Worm (Caenorhabditis elegans) whole organism, L1 larva: ENCODE measurements around the gene cyp-33E1.

Source experiments
- C04F5.9 ChIP-seq: sonication (generic microtip); optimal IDR thresholded peaks from 2 replicates; lab custom pipeline; 2016; ENCODE audit warnings: missing genetic modification characterization, missing compliant biosample characterization
- C16A3.4 ChIP-seq: fragments of 150-350 bp; optimal IDR thresholded peaks from 2 replicates; lab custom pipeline; 2014; ENCODE audit warnings: missing biosample characterization, missing genetic modification characterization
- Y116A8C.19 ChIP-seq: sonication (generic microtip); optimal IDR thresholded peaks from 2 replicates; lab custom pipeline; 2016; ENCODE audit warnings: missing compliant biosample characterization, missing genetic modification characterization, borderline replicate concordance
- aly-2 ChIP-seq: fragments of 150-350 bp; optimal IDR thresholded peaks from 2 replicates; lab custom pipeline; 2014; ENCODE audit warnings: missing biosample characterization, missing genetic modification characterization
- ama-1 ChIP-seq: fragments of 150-350 bp; optimal IDR thresholded peaks from 2 replicates; lab custom pipeline; 2014
- blmp-1 ChIP-seq: fragments of 150-350 bp; optimal IDR thresholded peaks from 2 replicates; lab custom pipeline; 2014; ENCODE audit warnings: missing biosample characterization, missing genetic modification characterization
- ceh-63 ChIP-seq: fragments of 200-800 bp; sonication (Bioruptor generic); optimal IDR thresholded peaks from 2 replicates; lab custom pipeline; 2018; ENCODE audit warnings: mild to moderate bottlenecking, missing genetic modification characterization, missing compliant biosample characterization
- efl-1 ChIP-seq, 4 experiments: fragments of 150-350 bp; optimal IDR thresholded peaks in 3 of 4; peaks in 1 of 4; 1 replicate in 1 of 4; 2 replicates in 3 of 4; lab custom pipeline; 2014; ENCODE audit warnings: missing biosample characterization in 2 of 4, missing genetic modification characterization in 2 of 4, missing genetic modification reagents in 2 of 4
- egl-27 ChIP-seq, 2 experiments: fragments of 150-350 bp in 1 of 2; sonication (generic microtip); optimal IDR thresholded peaks; 3 replicates each; lab custom pipeline; 2017 to 2018; ENCODE audit warnings: missing biosample characterization in 2 of 2, missing genetic modification characterization in 2 of 2, missing genetic modification reagents in 2 of 2
- elt-2 ChIP-seq: sonication (generic microtip); optimal IDR thresholded peaks from 2 replicates; lab custom pipeline; 2016; ENCODE audit warnings: missing genetic modification characterization, mild to moderate bottlenecking, inconsistent platforms, missing compliant biosample characterization, missing genetic modification reagents
- hlh-4 ChIP-seq: sonication (generic microtip); optimal IDR thresholded peaks from 2 replicates; lab custom pipeline; 2016; ENCODE audit warnings: mild to moderate bottlenecking, missing genetic modification characterization, missing compliant biosample characterization
- irx-1 ChIP-seq: sonication (generic microtip); optimal IDR thresholded peaks from 2 replicates; lab custom pipeline; 2016; ENCODE audit warnings: missing genetic modification characterization, missing compliant biosample characterization
- isw-1 ChIP-seq: fragments of 200-800 bp; sonication (Bioruptor generic); IDR thresholded peaks from 2 replicates; pipeline ENCODE4 v1.3.6; 2022; ENCODE audit warnings: missing genetic modification characterization, missing compliant biosample characterization
- lin-35 ChIP-seq, 2 experiments: fragments of 150-350 bp; optimal IDR thresholded peaks; 2 replicates each; lab custom pipeline; 2014; ENCODE audit warnings: missing biosample characterization in 2 of 2, missing genetic modification characterization in 2 of 2, missing genetic modification reagents in 2 of 2
- mdl-1 ChIP-seq, 2 experiments: fragments of 150-350 bp; optimal IDR thresholded peaks; 2 replicates each; lab custom pipeline; 2014 to 2017; ENCODE audit warnings: missing biosample characterization in 2 of 2, missing genetic modification characterization in 2 of 2, inconsistent platforms in 1 of 2
- mef-2 ChIP-seq: fragments of 150-350 bp; optimal IDR thresholded peaks from 2 replicates; lab custom pipeline; 2014; ENCODE audit warnings: missing biosample characterization, missing genetic modification characterization
- nhr-11 ChIP-seq: fragments of 150-350 bp; optimal IDR thresholded peaks from 2 replicates; lab custom pipeline; 2014; ENCODE audit warnings: missing biosample characterization, missing genetic modification characterization
- nhr-71 ChIP-seq: sonication (generic microtip); optimal IDR thresholded peaks from 2 replicates; lab custom pipeline; 2016; ENCODE audit warnings: mild to moderate bottlenecking, missing genetic modification characterization, moderate library complexity, missing compliant biosample characterization
- nhr-76 ChIP-seq: sonication (generic microtip); optimal IDR thresholded peaks from 2 replicates; lab custom pipeline; 2017; ENCODE audit warnings: missing biosample characterization, missing genetic modification characterization
- nhr-77 ChIP-seq: fragments of 150-350 bp; optimal IDR thresholded peaks from 2 replicates; lab custom pipeline; 2014; ENCODE audit warnings: missing biosample characterization, missing genetic modification characterization
- nhr-85 ChIP-seq: sonication (generic microtip); peaks from one replicate; lab custom pipeline; 2016; ENCODE audit warnings: missing genetic modification characterization, inconsistent platforms, missing compliant biosample characterization
- nhr-90 ChIP-seq: sonication (generic microtip); optimal IDR thresholded peaks from 2 replicates; lab custom pipeline; 2016; ENCODE audit warnings: mild to moderate bottlenecking, missing genetic modification characterization, missing compliant biosample characterization; ENCODE audit not compliant: poor library complexity
- pax-3 ChIP-seq: fragments of 200-800 bp; sonication (Bioruptor generic); optimal IDR thresholded peaks from 2 replicates; lab custom pipeline; 2018; ENCODE audit warnings: mild to moderate bottlenecking, missing genetic modification characterization, moderate library complexity, missing compliant biosample characterization
- skn-1 ChIP-seq: fragments of 150-350 bp; optimal IDR thresholded peaks from 2 replicates; lab custom pipeline; 2014; ENCODE audit warnings: missing biosample characterization, missing genetic modification characterization
- snu-23 ChIP-seq: sonication (generic microtip); optimal IDR thresholded peaks from 2 replicates; lab custom pipeline; 2016; ENCODE audit warnings: missing genetic modification characterization, missing compliant biosample characterization
- swsn-7 ChIP-seq: sonication (generic microtip); optimal IDR thresholded peaks from 2 replicates; lab custom pipeline; 2016; ENCODE audit warnings: missing genetic modification characterization, missing compliant biosample characterization
- unc-62 ChIP-seq: fragments of 150-350 bp; optimal IDR thresholded peaks from 2 replicates; lab custom pipeline; 2014; ENCODE audit warnings: missing biosample characterization, missing genetic modification reagents, missing genetic modification characterization
- vab-15 ChIP-seq: sonication (generic microtip); optimal IDR thresholded peaks from 2 replicates; lab custom pipeline; 2017; ENCODE audit warnings: missing genotype, mild to moderate bottlenecking, missing genetic modification characterization, missing compliant biosample characterization
- zip-4 ChIP-seq: fragments of 200-800 bp; sonication (Bioruptor generic); optimal IDR thresholded peaks from 2 replicates; lab custom pipeline; 2018; ENCODE audit warnings: mild to moderate bottlenecking, missing genetic modification characterization, moderate library complexity, missing compliant biosample characterization

The cyp-33E1 gene

DNA sequence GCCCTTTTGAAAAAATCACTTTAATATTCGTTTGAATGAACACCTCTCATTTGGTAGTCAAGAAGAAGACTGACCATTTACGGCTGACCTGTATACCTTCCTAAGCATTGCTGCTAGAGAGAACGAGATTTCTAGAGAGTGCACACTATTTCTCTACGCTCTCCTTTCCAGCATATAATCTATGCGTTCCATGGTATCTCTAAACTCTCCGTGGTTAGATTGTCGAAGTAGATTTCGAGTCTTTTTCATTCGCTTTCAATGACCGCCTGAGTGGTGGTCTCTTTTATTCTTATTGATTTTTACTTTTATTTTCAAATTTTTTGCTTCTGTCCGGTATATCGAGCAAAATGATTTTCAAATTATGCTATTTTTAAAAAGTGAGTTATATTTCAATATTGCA is 50.9 kb downstream of the cyp-33E1 start (continued):
- TF ChIP-seq egl-27 (tag; optimal IDR thresholded peaks at IDR 0.05; lab: Kevin White, UChicago) (no peak), pax-3 (tag; lab: Kevin White, UChicago) (no peak), isw-1 (GFP tag; lab: Robert Waterston, UW) (no peak), nhr-11 (tag; lab: Kevin White, UChicago) (no peak), nhr-85 (tag; lab: Kevin White, UChicago) (peak; percentile 19), C04F5.9 (no peak), Y116A8C.19 (tag; lab: Kevin White, UChicago) (no peak), hlh-4 (tag; lab: Kevin White, UChicago) (no peak), efl-1 (optimal IDR thresholded peaks at IDR 0.05; lab: Kevin White, UChicago) (peak; percentile 63 to 82), efl-1 (GFP tag; optimal IDR thresholded peaks at IDR 0.05 in 1 of 2; lab: Kevin White, UChicago) (peak in 1 of 2 experiments; percentile 12), elt-2 (tag; lab: Kevin White, UChicago) (no peak), nhr-77 (tag; lab: Kevin White, UChicago) (no peak), nhr-71 (tag; lab: Kevin White, UChicago) (peak; percentile 40), mef-2 (tag; lab: Kevin White, UChicago) (no peak), snu-23 (GFP tag; lab: Kevin White, UChicago) (peak; percentile 48), blmp-1 (tag; lab: Kevin White, UChicago) (peak; percentile 86), swsn-7 (tag; lab: Kevin White, UChicago) (peak; percentile 14)

ce11 chrIV:8595767-8596166 is 52.6 kb downstream of the cyp-33E1 start, which contains the start of gene clec-181:
TSS of gene clec-181 (plus strand) at chrIV:8596067.
- TF ChIP-seq zip-4 (GFP tag; lab: Kevin White, UChicago) (no peak), lin-35 (GFP tag; optimal IDR thresholded peaks at IDR 0.05; lab: Kevin White, UChicago) (no peak), ama-1 (lab: Kevin White, UChicago) (no peak), mdl-1 (tag; optimal IDR thresholded peaks at IDR 0.05; lab: Kevin White, UChicago) (no peak), unc-62 (no peak), irx-1 (tag; lab: Kevin White, UChicago) (no peak), vab-15 (tag; lab: Kevin White, UChicago) (no peak), skn-1 (no peak), nhr-90 (no peak), aly-2 (no peak), ceh-63 (GFP tag; lab: Kevin White, UChicago) (no peak), C16A3.4 (tag; lab: Kevin White, UChicago) (no peak), nhr-76 (tag; lab: Kevin White, UChicago) (no peak)
